Worm (Caenorhabditis elegans): Measurements from ENCODE around the gene elo-9.
A peak's percentile ranks its signal among the peaks of the same experiment; 100 is the strongest.

The elo-9 gene

ce11 chrII:14919148-14919755, 44.7 kb downstream of the elo-9 start, which contains the start of gene pde-3:
Gene pde-3, plus strand, starts transcription at chrII:14919705.
- TF ChIP-seq pax-3 (tag; optimal IDR thresholded peaks at IDR 0.05) = no peak
- no peak for TF ChIP-seq efl-3 (GFP tag; optimal IDR thresholded peaks at IDR 0.05)
- TF ChIP-seq lin-13 (GFP tag; optimal IDR thresholded peaks at IDR 0.05) = no peak
- TF ChIP-seq efl-1 (optimal IDR thresholded peaks at IDR 0.05) = no peak
- peak in 1 of 2 experiments; percentile 65 for TF ChIP-seq efl-1 (GFP tag; optimal IDR thresholded peaks at IDR 0.05 in 1 of 2)
- peak; percentile 25 for TF ChIP-seq nhr-85 (tag)

- TF ChIP-seq irx-1 (tag; optimal IDR thresholded peaks at IDR 0.05) = no peak
- no peak for TF ChIP-seq hlh-17 (GFP tag; optimal IDR thresholded peaks at IDR 0.05; ENCODE audit: borderline replicate concordance)
- TF ChIP-seq mdl-1 (tag; optimal IDR thresholded peaks at IDR 0.05) = peak in 1 of 2 experiments; percentile 75
- TF ChIP-seq nhr-77 (tag; optimal IDR thresholded peaks at IDR 0.05) = no peak
- no peak for TF ChIP-seq pqm-1 (tag; optimal IDR thresholded peaks at IDR 0.05)
- TF ChIP-seq alr-1 (tag; optimal IDR thresholded peaks at IDR 0.05; ENCODE audit: borderline replicate concordance) = no peak
- TF ChIP-seq zip-4 (GFP tag; optimal IDR thresholded peaks at IDR 0.05) = no peak
- no peak for TF ChIP-seq fkh-8 (tag; optimal IDR thresholded peaks at IDR 0.05)
- TF ChIP-seq lin-14 (GFP tag; optimal IDR thresholded peaks at IDR 0.05) = peak; percentile 34
- no peak for TF ChIP-seq xbp-1 (tag; optimal IDR thresholded peaks at IDR 0.05)
- no peak for TF ChIP-seq efl-1 (optimal IDR thresholded peaks at IDR 0.05)
- TF ChIP-seq efl-1 (GFP tag; optimal IDR thresholded peaks at IDR 0.05 in 1 of 2) = peak in 1 of 2 experiments; percentile 89
- TF ChIP-seq ces-1 (GFP tag; optimal IDR thresholded peaks at IDR 0.05) = no peak
- peak; percentile 12 for TF ChIP-seq lin-13 (GFP tag; optimal IDR thresholded peaks at IDR 0.05)
- peak; percentile 90 for TF ChIP-seq snpc-4 (tag; optimal IDR thresholded peaks at IDR 0.05)
- TF ChIP-seq ceh-90 (tag; optimal IDR thresholded peaks at IDR 0.05) = no peak
- no peak for TF ChIP-seq skn-1 (tag; optimal IDR thresholded peaks at IDR 0.05)
Measured at ce11 chrII:14916848-14917247, 47.1 kb downstream of the elo-9 start.

ce11 chrII:14910307-14910706, 53.6 kb downstream of the elo-9 start, which contains the start of gene R03C1.1:
Gene R03C1.1, minus strand, starts transcription at chrII:14910407.
- no peak for TF ChIP-seq unc-62 (GFP tag; optimal IDR thresholded peaks at IDR 0.05)
- TF ChIP-seq fos-1 (tag; optimal IDR thresholded peaks at IDR 0.05) = no peak
- TF ChIP-seq ceh-82 (tag; optimal IDR thresholded peaks at IDR 0.05) = no peak
- no peak for TF ChIP-seq vab-15 (tag; optimal IDR thresholded peaks at IDR 0.05)
- no peak for TF ChIP-seq egl-27 (tag; optimal IDR thresholded peaks at IDR 0.05)

Data from whole organism, L1 larva.